Worm (Caenorhabditis elegans): ENCODE data around the gene Y73C8B.2.

Y73C8B.2 gene

ce11 chrV:3194952-3195450 lies at the start of gene Y73C8B.2:
Y73C8B.2 (minus strand) TSS chrV:3195002.
- peak; percentile 20 for TF ChIP-seq unc-55 (GFP tag; optimal IDR thresholded peaks at IDR 0.05)
- TF ChIP-seq gmeb-1 (tag; optimal IDR thresholded peaks at IDR 0.05) = peak; percentile 7
- no peak for TF ChIP-seq mdl-1 (tag; optimal IDR thresholded peaks at IDR 0.05)
- TF ChIP-seq F13H6.1 (tag; optimal IDR thresholded peaks at IDR 0.05) = peak; percentile 27
- TF ChIP-seq nhr-25 (tag; optimal IDR thresholded peaks at IDR 0.05) = peak; percentile 54
- TF ChIP-seq sma-3 (GFP tag; optimal IDR thresholded peaks at IDR 0.05) = no peak
- TF ChIP-seq nhr-23 (tag; optimal IDR thresholded peaks at IDR 0.05) = no peak
- peak; percentile 54 for TF ChIP-seq C34F6.9 (tag; optimal IDR thresholded peaks at IDR 0.05)
- peak; percentile 27 for TF ChIP-seq crh-2 (tag; optimal IDR thresholded peaks at IDR 0.05)
- TF ChIP-seq skn-1 (tag; optimal IDR thresholded peaks at IDR 0.05) = no peak
- peak; percentile 70 for TF ChIP-seq fos-1 (tag; optimal IDR thresholded peaks at IDR 0.05)
- TF ChIP-seq ama-1 (optimal IDR thresholded peaks at IDR 0.05) = no peak
- TF ChIP-seq nhr-129 (tag; optimal IDR thresholded peaks at IDR 0.05) = peak; percentile 39
- no peak for TF ChIP-seq alr-1 (tag; optimal IDR thresholded peaks at IDR 0.05)
- no peak for TF ChIP-seq zag-1 (tag; optimal IDR thresholded peaks at IDR 0.05)
- TF ChIP-seq lin-13 (GFP tag; optimal IDR thresholded peaks at IDR 0.05) = no peak
- no peak for TF ChIP-seq mab-5 (tag; optimal IDR thresholded peaks at IDR 0.05)
- TF ChIP-seq snpc-4 (tag; optimal IDR thresholded peaks at IDR 0.05) = no peak
- TF ChIP-seq lsy-2 (tag; optimal IDR thresholded peaks at IDR 0.05) = peak in 1 of 2 experiments; percentile 62
- TF ChIP-seq lin-11 (tag; optimal IDR thresholded peaks at IDR 0.05) = no peak
- TF ChIP-seq sem-4 (tag; optimal IDR thresholded peaks at IDR 0.05) = no peak
- no peak for TF ChIP-seq nhr-10 (tag; optimal IDR thresholded peaks at IDR 0.05)
- no peak for TF ChIP-seq blmp-1 (tag; optimal IDR thresholded peaks at IDR 0.05; ENCODE audit: insufficient read depth)
- peak; percentile 1 for TF ChIP-seq nhr-21 (tag; optimal IDR thresholded peaks at IDR 0.05)
- TF ChIP-seq ztf-4 (tag; optimal IDR thresholded peaks at IDR 0.05) = peak; percentile 0

- no peak for TF ChIP-seq lsy-2 (tag; optimal IDR thresholded peaks at IDR 0.05)
These were observed 48.2 kb upstream of the Y73C8B.2 start, which contains the start of gene gst-23 for ce11 chrV:3242984-3243383. gst-23 (plus strand) TSS chrV:3243284.

ce11 chrV:3241175-3241574 lies 46.4 kb upstream of the Y73C8B.2 start, which contains the start of gene srj-11:
srj-11 (plus strand) TSS chrV:3241424.
- TF ChIP-seq ZK546.5 (tag; optimal IDR thresholded peaks at IDR 0.05) = no peak
- no peak for TF ChIP-seq C34F6.9 (tag; optimal IDR thresholded peaks at IDR 0.05)
- no peak for TF ChIP-seq nhr-11 (tag; optimal IDR thresholded peaks at IDR 0.05)
- TF ChIP-seq ztf-1 (GFP tag; conservative IDR thresholded peaks at IDR 0.05) = no peak
- TF ChIP-seq elt-1 (tag; optimal IDR thresholded peaks at IDR 0.05) = no peak
- no peak for TF ChIP-seq ztf-11 (tag; optimal IDR thresholded peaks at IDR 0.05)
- TF ChIP-seq lin-39 (tag; optimal IDR thresholded peaks at IDR 0.05) = no peak
- TF ChIP-seq peb-1 (tag; optimal IDR thresholded peaks at IDR 0.05) = no peak
- TF ChIP-seq ceh-16 (tag; optimal IDR thresholded peaks at IDR 0.05) = no peak
- TF ChIP-seq unc-62 (GFP tag; optimal IDR thresholded peaks at IDR 0.05) = no peak
- no peak for TF ChIP-seq aly-2 (tag; optimal IDR thresholded peaks at IDR 0.05)
- TF ChIP-seq lsy-2 (tag; optimal IDR thresholded peaks at IDR 0.05) = no peak
- TF ChIP-seq crh-2 (tag; optimal IDR thresholded peaks at IDR 0.05) = no peak
- no peak for TF ChIP-seq nhr-21 (tag; optimal IDR thresholded peaks at IDR 0.05)
- TF ChIP-seq nhr-237 (tag; optimal IDR thresholded peaks at IDR 0.05) = no peak
- TF ChIP-seq snpc-4 (tag; optimal IDR thresholded peaks at IDR 0.05) = no peak
- no peak for TF ChIP-seq nhr-6 (tag; optimal IDR thresholded peaks at IDR 0.05)
- no peak for TF ChIP-seq nhr-10 (tag; optimal IDR thresholded peaks at IDR 0.05)
- TF ChIP-seq zag-1 (tag; optimal IDR thresholded peaks at IDR 0.05) = no peak
- TF ChIP-seq blmp-1 (tag; optimal IDR thresholded peaks at IDR 0.05; ENCODE audit: insufficient read depth) = no peak

ce11 chrV:3236610-3237009 lies 41.8 kb upstream of the Y73C8B.2 start, which contains the start of the genes K08D9.9 and str-16:
K08D9.9 (minus strand) TSS chrV:3236710.
str-16 (plus strand) TSS chrV:3236875.
- no peak for TF ChIP-seq R02D3.7 (tag; optimal IDR thresholded peaks at IDR 0.05)
- TF ChIP-seq nhr-237 (tag; optimal IDR thresholded peaks at IDR 0.05) = no peak
- no peak for TF ChIP-seq aly-2 (tag; optimal IDR thresholded peaks at IDR 0.05)
- TF ChIP-seq nhr-23 (tag; optimal IDR thresholded peaks at IDR 0.05) = no peak

All from whole organism, L2 larva.